Worm (Caenorhabditis elegans) whole organism, late embryonic: Measurements from ENCODE around the gene rpl-21.

Experiments used
- C08G9.2 ChIP-seq: sonication (generic microtip); optimal IDR thresholded peaks from 2 replicates; lab custom pipeline; 2016; ENCODE audit warnings: mild to moderate bottlenecking, missing genetic modification characterization, moderate library complexity, missing compliant biosample characterization
- C38D4.7 ChIP-seq: fragments of 200-800 bp; sonication (Bioruptor generic); optimal IDR thresholded peaks from 2 replicates; lab custom pipeline; 2018; ENCODE audit warnings: mild to moderate bottlenecking, missing genetic modification characterization, moderate library complexity, missing compliant biosample characterization
- ama-1 ChIP-seq: fragments of 150-350 bp; optimal IDR thresholded peaks from 2 replicates; lab custom pipeline; 2014
- ceh-14 ChIP-seq: sonication (generic microtip); optimal IDR thresholded peaks from 2 replicates; lab custom pipeline; 2016; ENCODE audit warnings: missing genotype, missing genetic modification characterization, missing compliant biosample characterization
- ceh-2 ChIP-seq: sonication (generic microtip); optimal IDR thresholded peaks from 2 replicates; lab custom pipeline; 2016; ENCODE audit warnings: missing genotype, missing genetic modification characterization, missing compliant biosample characterization
- ceh-22 ChIP-seq: sonication (generic microtip); optimal IDR thresholded peaks from 2 replicates; lab custom pipeline; 2017; ENCODE audit warnings: missing biosample characterization, missing genetic modification characterization
- ceh-34 ChIP-seq: sonication (generic microtip); optimal IDR thresholded peaks from 2 replicates; lab custom pipeline; 2016; ENCODE audit warnings: mild to moderate bottlenecking, missing genetic modification characterization, missing compliant biosample characterization
- ceh-48 ChIP-seq: sonication (generic microtip); optimal IDR thresholded peaks from 2 replicates; lab custom pipeline; 2016; ENCODE audit warnings: missing genetic modification characterization, inconsistent platforms, missing compliant biosample characterization
- ceh-9 ChIP-seq: sonication (generic microtip); optimal IDR thresholded peaks from 2 replicates; lab custom pipeline; 2016; ENCODE audit warnings: mild to moderate bottlenecking, missing genetic modification characterization, inconsistent platforms, missing compliant biosample characterization
- che-1 ChIP-seq: sonication (generic microtip); optimal IDR thresholded peaks from 2 replicates; lab custom pipeline; 2016; ENCODE audit warnings: mild to moderate bottlenecking, missing genetic modification characterization, missing compliant biosample characterization
- dmd-4 ChIP-seq: sonication (generic microtip); optimal IDR thresholded peaks from 2 replicates; lab custom pipeline; 2016; ENCODE audit warnings: borderline replicate concordance, missing genetic modification characterization, missing compliant biosample characterization
- elt-4 ChIP-seq: sonication (generic microtip); optimal IDR thresholded peaks from 2 replicates; lab custom pipeline; 2016; ENCODE audit warnings: missing genetic modification characterization, missing compliant biosample characterization
- ets-4 ChIP-seq: sonication (generic microtip); optimal IDR thresholded peaks from 2 replicates; lab custom pipeline; 2016; ENCODE audit warnings: missing genetic modification characterization, missing compliant biosample characterization
- eyg-1 ChIP-seq: sonication (generic microtip); optimal IDR thresholded peaks from 2 replicates; lab custom pipeline; 2016; ENCODE audit warnings: missing genotype, missing genetic modification characterization, missing compliant biosample characterization
- fkh-10 ChIP-seq: fragments of 150-350 bp; optimal IDR thresholded peaks from 2 replicates; lab custom pipeline; 2014; ENCODE audit warnings: missing biosample characterization, missing genetic modification reagents, missing genetic modification characterization
- hlh-30 ChIP-seq: sonication (generic microtip); optimal IDR thresholded peaks from 2 replicates; lab custom pipeline; 2017; ENCODE audit warnings: antibody characterized with exemption, missing genetic modification characterization, missing compliant biosample characterization; ENCODE audit not compliant: insufficient read depth
- mec-3 ChIP-seq: sonication (generic microtip); optimal IDR thresholded peaks from 2 replicates; lab custom pipeline; 2016; ENCODE audit warnings: borderline replicate concordance, missing genetic modification characterization, missing compliant biosample characterization
- nfya-1 ChIP-seq: sonication (generic microtip); optimal IDR thresholded peaks from 2 replicates; lab custom pipeline; 2017; ENCODE audit warnings: missing genetic modification characterization, mild to moderate bottlenecking, missing compliant biosample characterization, antibody characterized with exemption, moderate library complexity
- odd-2 ChIP-seq: sonication (generic microtip); optimal IDR thresholded peaks from 2 replicates; lab custom pipeline; 2017; ENCODE audit warnings: antibody characterized with exemption, mild to moderate bottlenecking, missing genetic modification characterization, missing compliant biosample characterization
- pax-1 ChIP-seq: fragments of 150-350 bp; optimal IDR thresholded peaks from 2 replicates; lab custom pipeline; 2014; ENCODE audit warnings: missing biosample characterization, missing genetic modification characterization
- pha-2 ChIP-seq: sonication (generic microtip); optimal IDR thresholded peaks from 2 replicates; lab custom pipeline; 2017; ENCODE audit warnings: mild to moderate bottlenecking, missing genetic modification characterization, missing compliant biosample characterization
- rnt-1 ChIP-seq: sonication (generic microtip); optimal IDR thresholded peaks from 2 replicates; lab custom pipeline; 2016; ENCODE audit warnings: missing genetic modification characterization, missing compliant biosample characterization
- sdc-2 ChIP-seq: sonication (generic microtip); optimal IDR thresholded peaks from 2 replicates; lab custom pipeline; 2016; ENCODE audit warnings: missing genotype, missing genetic modification characterization, missing compliant biosample characterization
- sox-2 ChIP-seq: fragments of 200-800 bp; sonication (Bioruptor generic); IDR thresholded peaks from 2 replicates; pipeline ENCODE4 v1.3.6; 2022; ENCODE audit warnings: missing genetic modification reagents, missing genetic modification characterization, missing compliant biosample characterization
- syd-9 ChIP-seq: sonication (generic microtip); optimal IDR thresholded peaks from 2 replicates; lab custom pipeline; 2016; ENCODE audit warnings: mild to moderate bottlenecking, missing genetic modification characterization, moderate library complexity, missing compliant biosample characterization
- ttx-3 ChIP-seq: sonication (generic microtip); optimal IDR thresholded peaks from 2 replicates; lab custom pipeline; 2016; ENCODE audit warnings: missing genetic modification reagents, missing genetic modification characterization, missing compliant biosample characterization
- unc-42 ChIP-seq: sonication (generic microtip); optimal IDR thresholded peaks from 2 replicates; lab custom pipeline; 2016; ENCODE audit warnings: missing genotype, missing genetic modification characterization, missing compliant biosample characterization
- unc-55 ChIP-seq: sonication (generic microtip); optimal IDR thresholded peaks from 2 replicates; lab custom pipeline; 2017; ENCODE audit warnings: missing biosample characterization, missing genetic modification reagents, missing genetic modification characterization
- unc-86 ChIP-seq: sonication (generic microtip); optimal IDR thresholded peaks from 2 replicates; lab custom pipeline; 2016; ENCODE audit warnings: missing genetic modification characterization, missing compliant biosample characterization
- zip-5 ChIP-seq: sonication (generic microtip); optimal IDR thresholded peaks from 2 replicates; lab custom pipeline; 2016; ENCODE audit warnings: missing genetic modification characterization, missing compliant biosample characterization
- ztf-16 ChIP-seq: sonication (generic microtip); optimal IDR thresholded peaks from 2 replicates; lab custom pipeline; 2017; ENCODE audit warnings: missing genetic modification characterization, missing compliant biosample characterization

The rpl-21 gene

DNA sequence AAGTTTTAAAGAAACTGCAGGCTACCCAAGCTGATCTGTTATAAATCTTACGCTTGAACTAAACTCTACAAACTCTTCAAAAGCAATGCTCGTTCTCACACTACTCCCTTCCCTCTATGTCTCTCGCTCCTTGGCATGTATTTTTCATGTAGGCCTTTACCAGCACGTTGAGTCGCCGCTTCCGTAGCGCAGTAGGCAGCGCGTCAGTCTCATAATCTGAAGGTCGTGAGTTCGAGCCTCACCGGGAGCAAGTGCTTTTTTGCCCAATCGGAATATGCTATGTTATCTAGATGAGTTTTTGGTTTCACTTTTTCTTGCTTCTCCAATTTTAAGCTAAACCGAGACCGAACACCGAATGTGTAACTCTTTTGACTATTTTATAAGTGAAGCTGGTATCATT is 23.6 kb downstream of the rpl-21 start (continued):
- TF ChIP-seq unc-86 (tag; lab: Kevin White, UChicago) (peak; percentile 66), odd-2 (tag; lab: Kevin White, UChicago) (peak; percentile 40), ceh-48 (tag; lab: Kevin White, UChicago) (peak; percentile 54), ztf-16 (tag; lab: Kevin White, UChicago) (peak; percentile 46), ama-1 (lab: Kevin White, UChicago) (no peak), fkh-10 (peak; percentile 44), sdc-2 (tag; lab: Kevin White, UChicago) (peak; percentile 70), unc-55 (GFP tag; lab: Kevin White, UChicago) (no peak), sox-2 (GFP tag; lab: Robert Waterston, UW) (peak; percentile 67), hlh-30 (tag; lab: Kevin White, UChicago) (no peak), ceh-34 (peak; percentile 79), ceh-9 (tag; lab: Kevin White, UChicago) (peak; percentile 56), zip-5 (tag; lab: Kevin White, UChicago) (peak; percentile 36), C08G9.2 (tag; lab: Kevin White, UChicago) (peak; percentile 72), ceh-22 (tag; lab: Kevin White, UChicago) (no peak), ets-4 (tag; lab: Kevin White, UChicago) (no peak), unc-42 (tag; lab: Kevin White, UChicago) (peak; percentile 53)
- TF ChIP-seq, all 69 proteins: peak for 54

DNA sequence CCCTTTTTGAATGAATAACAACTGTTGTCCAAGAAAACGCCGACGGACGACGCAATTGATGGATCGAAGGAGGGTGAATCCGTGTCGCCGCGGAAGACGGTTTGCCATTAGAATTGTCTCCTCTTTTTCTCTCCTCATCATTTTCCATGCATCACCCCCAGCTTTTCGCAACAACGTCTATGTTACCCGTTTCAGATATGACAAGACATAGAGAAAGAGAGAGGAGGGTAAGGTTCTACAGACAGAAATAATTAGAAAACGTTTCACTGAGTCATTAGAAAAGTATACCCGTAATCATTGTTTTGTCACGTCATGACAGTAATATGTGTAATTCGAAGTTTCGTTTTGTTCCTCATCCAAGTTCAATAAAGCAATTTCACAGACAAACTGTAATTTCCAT is 24.3 kb downstream of the rpl-21 start:
- TF ChIP-seq ttx-3 (tag; lab: Kevin White, UChicago), result no peak
- TF ChIP-seq pha-2 (tag; lab: Kevin White, UChicago), result no peak
- no peak for TF ChIP-seq hlh-30 (tag; lab: Kevin White, UChicago)

DNA sequence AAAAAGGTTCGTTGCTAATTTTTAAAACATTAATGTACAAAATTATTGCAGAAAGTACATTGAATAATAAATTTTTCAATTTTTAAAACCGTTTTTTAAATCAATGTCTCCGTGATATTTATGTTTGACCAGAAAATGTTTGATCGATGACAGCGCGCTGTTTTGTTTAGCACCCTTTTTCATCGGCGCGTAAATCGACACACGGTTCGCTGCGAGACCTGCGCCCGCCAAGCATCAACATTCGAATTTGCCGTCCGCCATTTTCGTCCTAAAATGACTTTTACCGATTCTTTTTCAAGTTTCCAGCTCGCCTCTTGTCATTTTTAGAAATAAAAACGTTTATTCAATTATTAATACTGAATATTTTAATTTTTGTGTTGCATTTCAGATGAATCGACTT is 29.1 kb downstream of the rpl-21 start, which contains the start of gene plk-1:
plk-1 (plus strand) TSS at position 389 of the 400 bp plus-strand sequence.
- TF ChIP-seq nfya-1 (tag; lab: Kevin White, UChicago), result peak; percentile 26
- no peak for TF ChIP-seq dmd-4 (tag; lab: Kevin White, UChicago)

DNA sequence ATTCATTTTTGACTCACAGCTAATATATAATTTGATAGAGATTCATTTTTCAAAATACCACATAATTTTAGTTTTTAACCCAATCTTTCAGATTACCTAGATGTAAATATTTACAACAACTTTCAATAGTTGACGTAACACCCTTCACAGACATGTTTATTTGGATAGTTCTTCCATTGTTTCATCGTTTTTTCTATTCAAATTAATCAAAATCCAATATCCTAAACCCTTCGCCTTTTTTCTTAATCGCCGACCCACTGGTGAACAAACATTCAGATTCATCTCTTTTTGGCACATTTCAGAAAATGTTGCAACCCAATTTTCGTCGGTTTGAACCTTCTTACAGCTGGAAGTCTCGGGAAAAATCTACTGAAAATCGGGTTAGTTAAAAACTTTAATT is 31.0 kb downstream of the rpl-21 start, which contains the start of gene K06H7.1:
K06H7.1 (plus strand) TSS at position 301 of the 400 bp plus-strand sequence.
- no peak for TF ChIP-seq syd-9 (tag; lab: Kevin White, UChicago)
- no peak for TF ChIP-seq ceh-48 (tag; lab: Kevin White, UChicago)
- no peak for TF ChIP-seq pax-1 (tag; lab: Kevin White, UChicago)
- no peak for TF ChIP-seq elt-4 (tag; lab: Kevin White, UChicago)
- TF ChIP-seq unc-42 (tag; lab: Kevin White, UChicago), result no peak
- TF ChIP-seq, all 69 proteins: peak for 0

DNA sequence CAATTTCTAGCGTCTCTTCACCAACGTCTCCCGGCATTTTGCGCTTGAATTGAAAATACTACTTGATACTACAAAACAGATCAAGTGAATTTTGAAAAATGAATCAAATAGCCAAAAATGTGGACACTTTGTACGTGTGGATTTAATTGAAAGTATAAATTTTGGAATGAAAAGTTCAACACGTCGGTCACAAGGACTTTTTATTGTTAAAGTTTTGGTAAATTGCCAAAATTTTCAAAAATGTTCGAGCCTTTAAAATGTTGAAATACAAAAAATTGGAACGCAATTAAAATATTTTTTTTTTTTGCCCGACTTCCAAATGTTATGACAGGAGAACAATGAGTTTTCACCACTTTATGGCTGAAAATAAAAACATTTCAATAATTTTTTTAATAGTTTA is 31.9 kb downstream of the rpl-21 start, which contains the start of gene K06H7.8:
K06H7.8 (minus strand) TSS at position 101 of the 400 bp plus-strand sequence.
- no peak for TF ChIP-seq C38D4.7 (GFP tag; lab: Kevin White, UChicago)
- no peak for TF ChIP-seq eyg-1
- no peak for TF ChIP-seq mec-3 (tag; lab: Kevin White, UChicago)
- TF ChIP-seq dmd-4 (tag; lab: Kevin White, UChicago), result no peak
- no peak for TF ChIP-seq ceh-14 (tag; lab: Kevin White, UChicago)
- TF ChIP-seq unc-86 (tag; lab: Kevin White, UChicago), result no peak
- no peak for TF ChIP-seq ceh-48 (tag; lab: Kevin White, UChicago)
- TF ChIP-seq ceh-22 (tag; lab: Kevin White, UChicago), result no peak
- TF ChIP-seq C08G9.2 (tag; lab: Kevin White, UChicago), result no peak
- TF ChIP-seq ceh-2 (tag; lab: Kevin White, UChicago), result no peak
- no peak for TF ChIP-seq zip-5 (tag; lab: Kevin White, UChicago)
- no peak for TF ChIP-seq che-1 (tag; lab: Kevin White, UChicago)
- no peak for TF ChIP-seq rnt-1
